Worm (Caenorhabditis elegans) whole organism, early embryonic: ENCODE data around the gene R03H10.7.

Source experiments
- B0310.2 ChIP-seq: sonication (generic microtip); optimal IDR thresholded peaks from 2 replicates; lab custom pipeline; 2016; ENCODE audit warnings: mild to moderate bottlenecking, missing genetic modification characterization, missing compliant biosample characterization
- ama-1 ChIP-seq: fragments of 150-350 bp; optimal IDR thresholded peaks from 2 replicates; lab custom pipeline; 2014
- ets-7 ChIP-seq: sonication (generic microtip); optimal IDR thresholded peaks from 2 replicates; lab custom pipeline; 2016; ENCODE audit warnings: missing genotype, missing genetic modification characterization, missing compliant biosample characterization
- hmg-4 ChIP-seq: fragments of 200-800 bp; sonication (Bioruptor generic); optimal IDR thresholded peaks from 2 replicates; lab custom pipeline; 2018; ENCODE audit warnings: mild to moderate bottlenecking, missing genetic modification characterization, missing compliant biosample characterization
- tra-4 ChIP-seq: sonication (generic microtip); optimal IDR thresholded peaks from 2 replicates; lab custom pipeline; 2017; ENCODE audit warnings: missing genetic modification characterization, missing compliant biosample characterization

ce11 chrII:4178838-4179237, at the start of gene R03H10.7:
- TF ChIP-seq B0310.2 (tag; lab: Kevin White, UChicago) (no peak), ets-7 (no peak), tra-4 (no peak), ama-1 (no peak), hmg-4 (GFP tag; lab: Kevin White, UChicago) (no peak)
